Worm (Caenorhabditis elegans) whole organism, L2 larva: ENCODE measurements around the gene ZK1098.11.

Experiments
- C34F6.9 ChIP-seq: fragments of 150-350 bp; optimal IDR thresholded peaks from 2 replicates; lab custom pipeline; 2014; ENCODE audit warnings: missing biosample characterization, missing genetic modification characterization
- F13H6.1 ChIP-seq: sonication (generic microtip); optimal IDR thresholded peaks from 2 replicates; lab custom pipeline; 2016; ENCODE audit warnings: missing genetic modification characterization, missing compliant biosample characterization
- R02D3.7 ChIP-seq: fragments of 150-350 bp; optimal IDR thresholded peaks from 2 replicates; lab custom pipeline; 2014; ENCODE audit warnings: missing biosample characterization, missing genetic modification characterization
- Y55F3AM.14 ChIP-seq: fragments of 200-800 bp; sonication (Bioruptor generic); optimal IDR thresholded peaks from 2 replicates; lab custom pipeline; 2018; ENCODE audit warnings: mild to moderate bottlenecking, missing genetic modification characterization, missing compliant biosample characterization
- ZK546.5 ChIP-seq: sonication (generic microtip); optimal IDR thresholded peaks from 2 replicates; lab custom pipeline; 2017; ENCODE audit warnings: missing biosample characterization, missing genetic modification characterization
- alr-1 ChIP-seq: fragments of 150-350 bp; optimal IDR thresholded peaks from 2 replicates; lab custom pipeline; 2014; ENCODE audit warnings: missing biosample characterization, missing genetic modification characterization
- aly-2 ChIP-seq: fragments of 150-350 bp; optimal IDR thresholded peaks from 2 replicates; lab custom pipeline; 2014; ENCODE audit warnings: missing biosample characterization, missing genetic modification characterization
- ama-1 ChIP-seq: fragments of 150-350 bp; optimal IDR thresholded peaks from 2 replicates; lab custom pipeline; 2018; ENCODE audit warnings: inconsistent platforms
- blmp-1 ChIP-seq: sonication (generic microtip); optimal IDR thresholded peaks from 2 replicates; lab custom pipeline; 2017; ENCODE audit warnings: missing genetic modification characterization, mild to moderate bottlenecking, missing compliant biosample characterization, antibody characterized with exemption, moderate library complexity; ENCODE audit not compliant: insufficient read depth
- ceh-16 ChIP-seq: fragments of 150-350 bp; optimal IDR thresholded peaks from 2 replicates; lab custom pipeline; 2014; ENCODE audit warnings: missing biosample characterization, missing genetic modification characterization
- ceh-82 ChIP-seq: fragments of 150-350 bp; optimal IDR thresholded peaks from 2 replicates; lab custom pipeline; 2014; ENCODE audit warnings: missing biosample characterization, missing genetic modification characterization
- crh-2 ChIP-seq: sonication (generic microtip); optimal IDR thresholded peaks from 2 replicates; lab custom pipeline; 2017; ENCODE audit warnings: missing biosample characterization, missing genetic modification characterization
- egl-27 ChIP-seq: sonication (generic microtip); optimal IDR thresholded peaks from 3 replicates; lab custom pipeline; 2017; ENCODE audit warnings: missing biosample characterization, missing genetic modification reagents, missing genetic modification characterization
- elt-1 ChIP-seq: fragments of 150-350 bp; optimal IDR thresholded peaks from 2 replicates; lab custom pipeline; 2014; ENCODE audit warnings: missing biosample characterization, missing genetic modification characterization
- elt-3 ChIP-seq: sonication (generic microtip); optimal IDR thresholded peaks from 2 replicates; lab custom pipeline; 2017; ENCODE audit warnings: missing biosample characterization, missing genetic modification characterization
- fos-1 ChIP-seq: fragments of 150-350 bp; optimal IDR thresholded peaks from 2 replicates; lab custom pipeline; 2014; ENCODE audit warnings: missing biosample characterization, missing genetic modification characterization
- gmeb-1 ChIP-seq: fragments of 150-350 bp; optimal IDR thresholded peaks from 2 replicates; lab custom pipeline; 2014; ENCODE audit warnings: missing biosample characterization, missing genetic modification characterization
- lin-11 ChIP-seq: fragments of 150-350 bp; sonication (generic microtip); optimal IDR thresholded peaks from 2 replicates; lab custom pipeline; 2014; ENCODE audit warnings: missing biosample characterization, missing genetic modification characterization, inconsistent platforms, mixed read lengths
- lin-13 ChIP-seq: fragments of 150-350 bp; optimal IDR thresholded peaks from 2 replicates; lab custom pipeline; 2014; ENCODE audit warnings: missing biosample characterization, missing genetic modification reagents, missing genetic modification characterization
- lin-39 ChIP-seq: fragments of 150-350 bp; optimal IDR thresholded peaks from 2 replicates; lab custom pipeline; 2014; ENCODE audit warnings: missing biosample characterization, missing genetic modification reagents, missing genetic modification characterization
- lsy-2 ChIP-seq, 2 experiments: fragments of 150-350 bp in 1 of 2; sonication (generic microtip) in 1 of 2; optimal IDR thresholded peaks; 2 replicates each; lab custom pipeline; 2014 to 2017; ENCODE audit warnings: missing biosample characterization in 2 of 2, missing genetic modification characterization in 2 of 2
- mab-5 ChIP-seq: fragments of 150-350 bp; optimal IDR thresholded peaks from 2 replicates; lab custom pipeline; 2014; ENCODE audit warnings: missing biosample characterization, missing genetic modification characterization
- mbf-1 ChIP-seq: sonication (generic microtip); optimal IDR thresholded peaks from 2 replicates; lab custom pipeline; 2017; ENCODE audit warnings: missing biosample characterization, missing genetic modification characterization
- mdl-1 ChIP-seq, 2 experiments: fragments of 150-350 bp in 1 of 2; sonication (generic microtip) in 1 of 2; optimal IDR thresholded peaks; 2 replicates each; lab custom pipeline; 2017; ENCODE audit warnings: missing biosample characterization in 2 of 2, missing genetic modification characterization in 2 of 2
- nhr-10 ChIP-seq: sonication (generic microtip); optimal IDR thresholded peaks from 2 replicates; lab custom pipeline; 2017; ENCODE audit warnings: missing biosample characterization, missing genetic modification characterization
- nhr-11 ChIP-seq: fragments of 150-350 bp; optimal IDR thresholded peaks from 2 replicates; lab custom pipeline; 2014; ENCODE audit warnings: missing biosample characterization, missing genetic modification characterization
- nhr-12 ChIP-seq: fragments of 150-350 bp; optimal IDR thresholded peaks from 2 replicates; lab custom pipeline; 2014; ENCODE audit warnings: missing biosample characterization, missing genetic modification characterization
- nhr-21 ChIP-seq: fragments of 150-350 bp; optimal IDR thresholded peaks from 2 replicates; lab custom pipeline; 2014; ENCODE audit warnings: missing biosample characterization, missing genetic modification characterization
- nhr-23 ChIP-seq: fragments of 150-350 bp; optimal IDR thresholded peaks from 2 replicates; lab custom pipeline; 2014; ENCODE audit warnings: missing biosample characterization, missing genetic modification reagents, missing genetic modification characterization
- nhr-237 ChIP-seq: fragments of 150-350 bp; optimal IDR thresholded peaks from 2 replicates; lab custom pipeline; 2014; ENCODE audit warnings: missing biosample characterization, missing genetic modification characterization
- nhr-25 ChIP-seq: fragments of 150-350 bp; sonication (generic microtip); optimal IDR thresholded peaks from 3 replicates; lab custom pipeline; 2014; ENCODE audit warnings: missing biosample characterization, missing genetic modification characterization
- nhr-6 ChIP-seq: fragments of 150-350 bp; optimal IDR thresholded peaks from 2 replicates; lab custom pipeline; 2014; ENCODE audit warnings: missing biosample characterization, missing genetic modification characterization
- nhr-77 ChIP-seq: fragments of 150-350 bp; optimal IDR thresholded peaks from 2 replicates; lab custom pipeline; 2014; ENCODE audit warnings: missing biosample characterization, missing genetic modification characterization
- peb-1 ChIP-seq: fragments of 150-350 bp; optimal IDR thresholded peaks from 2 replicates; lab custom pipeline; 2014; ENCODE audit warnings: missing biosample characterization, missing genetic modification characterization
- sem-4 ChIP-seq: fragments of 150-350 bp; optimal IDR thresholded peaks from 2 replicates; lab custom pipeline; 2014; ENCODE audit warnings: missing biosample characterization, missing genetic modification reagents, missing genetic modification characterization
- skn-1 ChIP-seq: sonication (generic microtip); optimal IDR thresholded peaks from 2 replicates; lab custom pipeline; 2017; ENCODE audit warnings: missing biosample characterization, missing genetic modification characterization
- sma-9 ChIP-seq, 2 experiments: fragments of 150-350 bp in 1 of 2; sonication (generic microtip) in 1 of 2; optimal IDR thresholded peaks; 2 replicates each; lab custom pipeline; 2014 to 2016; ENCODE audit warnings: missing genetic modification characterization in 2 of 2, mild to moderate bottlenecking in 1 of 2, missing biosample characterization in 1 of 2, missing compliant biosample characterization in 1 of 2, missing genetic modification reagents in 1 of 2, moderate library complexity in 1 of 2
- snpc-4 ChIP-seq: fragments of 150-350 bp; optimal IDR thresholded peaks from 2 replicates; lab custom pipeline; 2014; ENCODE audit warnings: missing biosample characterization, missing genetic modification characterization
- unc-39 ChIP-seq: fragments of 150-350 bp; optimal IDR thresholded peaks from 2 replicates; lab custom pipeline; 2014; ENCODE audit warnings: missing biosample characterization, missing genetic modification characterization
- unc-55 ChIP-seq: fragments of 150-350 bp; sonication (generic microtip); optimal IDR thresholded peaks from 3 replicates; lab custom pipeline; 2014; ENCODE audit warnings: missing biosample characterization, missing genetic modification reagents, missing genetic modification characterization
- unc-62 ChIP-seq: fragments of 150-350 bp; optimal IDR thresholded peaks from 2 replicates; lab custom pipeline; 2014; ENCODE audit warnings: missing biosample characterization, missing genetic modification reagents, missing genetic modification characterization
- zag-1 ChIP-seq: fragments of 150-350 bp; optimal IDR thresholded peaks from 2 replicates; lab custom pipeline; 2014; ENCODE audit warnings: missing biosample characterization, missing genetic modification characterization
- ztf-1 ChIP-seq: fragments of 200-800 bp; sonication (Bioruptor generic); conservative IDR thresholded peaks from 2 replicates; pipeline ENCODE4 v1.3.6; 2022; ENCODE audit warnings: missing genetic modification characterization, missing compliant biosample characterization
- ztf-11 ChIP-seq: sonication (generic microtip); optimal IDR thresholded peaks from 2 replicates; lab custom pipeline; 2017; ENCODE audit warnings: missing biosample characterization, missing genetic modification characterization
- ztf-4 ChIP-seq: fragments of 150-350 bp; optimal IDR thresholded peaks from 2 replicates; lab custom pipeline; 2014; ENCODE audit warnings: missing biosample characterization, missing genetic modification characterization

Gene ZK1098.11

DNA sequence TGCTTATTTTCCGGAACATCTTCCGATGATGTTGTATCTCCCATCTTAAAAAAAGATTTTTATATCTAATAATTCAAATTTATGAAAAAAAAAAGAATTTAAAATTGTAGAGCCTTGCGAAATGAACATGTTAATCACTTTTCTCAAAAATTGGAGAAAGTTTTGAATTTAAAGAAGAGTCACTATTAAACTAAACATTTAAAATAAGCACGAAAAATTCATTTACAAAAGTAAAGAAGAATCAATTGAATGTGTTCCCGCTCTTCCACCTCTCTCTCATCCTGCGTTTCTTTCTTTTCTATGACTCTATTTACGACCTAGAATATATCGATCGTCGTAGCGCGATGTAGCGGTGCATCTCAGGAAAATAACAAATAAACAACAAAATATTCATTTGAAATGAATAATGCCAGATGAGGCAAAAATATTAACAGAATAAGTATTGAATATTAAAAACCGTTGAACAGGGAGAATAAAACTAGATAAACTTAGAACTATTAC lies 17.7 kb upstream of the ZK1098.11 start, which contains the start of gene ZK1098.3:
Gene ZK1098.3, minus strand, starts transcription at position 51 of the 501 bp plus-strand sequence.
- TF ChIP-seq lin-39 (tag; lab: Kevin White, UChicago) (no peak), C34F6.9 (tag; lab: Kevin White, UChicago) (peak; percentile 65), Y55F3AM.14 (GFP tag; lab: Kevin White, UChicago) (no peak), nhr-10 (tag; lab: Kevin White, UChicago) (no peak), mab-5 (tag; lab: Kevin White, UChicago) (no peak), gmeb-1 (tag; lab: Kevin White, UChicago) (no peak), lsy-2 (tag; optimal IDR thresholded peaks at IDR 0.05; lab: Kevin White, UChicago) (peak in 1 of 2 experiments; percentile 60), elt-3 (tag; lab: Kevin White, UChicago) (no peak), elt-1 (tag; lab: Kevin White, UChicago) (no peak), egl-27 (tag; lab: Kevin White, UChicago) (no peak), fos-1 (tag; lab: Kevin White, UChicago) (no peak), nhr-12 (tag; lab: Kevin White, UChicago) (no peak), unc-62 (GFP tag; lab: Kevin White, UChicago) (no peak), unc-39 (tag; lab: Kevin White, UChicago) (no peak), unc-55 (GFP tag; lab: Kevin White, UChicago) (peak; percentile 51), peb-1 (tag; lab: Kevin White, UChicago) (no peak), nhr-11 (tag; lab: Kevin White, UChicago) (no peak), ztf-1 (no peak), aly-2 (tag; lab: Kevin White, UChicago) (no peak), nhr-77 (tag; lab: Kevin White, UChicago) (no peak), sem-4 (no peak), lin-13 (GFP tag; lab: Kevin White, UChicago) (peak; percentile 16), mbf-1 (no peak)

DNA sequence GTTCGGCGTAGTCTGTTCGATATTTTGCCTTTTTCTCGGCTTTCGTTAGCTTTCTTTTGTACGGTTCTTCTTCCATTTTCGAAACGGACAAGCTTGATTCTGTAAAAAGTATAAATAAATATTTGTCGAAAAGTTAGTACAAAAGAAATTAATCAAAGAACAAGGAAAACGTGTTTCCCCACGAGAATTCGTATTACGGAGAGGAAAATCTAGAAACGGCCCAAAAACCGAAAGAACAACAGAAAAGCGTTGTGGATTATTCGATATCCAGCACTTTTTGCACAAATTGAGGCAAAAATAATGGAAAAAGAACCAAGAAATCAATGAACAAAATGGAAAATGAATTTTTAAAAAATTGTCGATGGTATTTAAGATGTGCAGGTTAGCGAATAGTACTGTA lies 14.1 kb upstream of the ZK1098.11 start, which contains the start of gene mut-7:
Gene mut-7, minus strand, starts transcription at position 101 of the 400 bp plus-strand sequence.
- TF ChIP-seq nhr-23 (tag; lab: Kevin White, UChicago) (no peak), ceh-16 (tag; lab: Kevin White, UChicago) (no peak), nhr-237 (tag; lab: Kevin White, UChicago) (no peak), C34F6.9 (tag; lab: Kevin White, UChicago) (no peak), mdl-1 (tag; optimal IDR thresholded peaks at IDR 0.05; lab: Kevin White, UChicago) (no peak), F13H6.1 (tag; lab: Kevin White, UChicago) (no peak), lsy-2 (tag; optimal IDR thresholded peaks at IDR 0.05; lab: Kevin White, UChicago) (no peak), lin-13 (GFP tag; lab: Kevin White, UChicago) (no peak), nhr-12 (tag; lab: Kevin White, UChicago) (no peak), nhr-6 (tag; lab: Kevin White, UChicago) (no peak), nhr-77 (tag; lab: Kevin White, UChicago) (no peak), ztf-4 (tag; lab: Kevin White, UChicago) (no peak)

DNA sequence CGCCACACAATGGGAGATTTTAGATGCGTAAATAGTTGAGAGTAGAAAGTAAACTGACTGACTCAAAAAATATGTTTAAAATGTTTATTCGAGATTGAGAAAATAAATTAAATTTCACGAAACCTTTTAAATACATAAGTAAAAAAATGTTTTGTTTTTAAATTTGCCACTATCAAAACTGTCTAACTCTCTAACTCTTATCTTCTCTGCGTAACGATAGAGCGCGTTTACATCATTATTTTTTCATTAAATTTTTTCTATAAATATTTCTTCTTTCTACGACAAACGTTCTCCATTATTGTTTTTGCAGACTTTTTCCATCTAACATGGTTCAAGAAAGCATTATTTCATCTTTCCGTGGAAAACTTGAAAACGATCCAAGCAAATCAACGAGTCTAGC lies 13.6 kb upstream of the ZK1098.11 start, which contains the start of gene eif-2Balpha:
Gene eif-2Balpha, plus strand, starts transcription at position 304 of the 400 bp plus-strand sequence.
- TF ChIP-seq ztf-1: no peak
- TF ChIP-seq ZK546.5: no peak
- TF ChIP-seq peb-1 (tag; lab: Kevin White, UChicago): no peak
- TF ChIP-seq skn-1 (tag; lab: Kevin White, UChicago): no peak
- TF ChIP-seq mdl-1 (tag; optimal IDR thresholded peaks at IDR 0.05; lab: Kevin White, UChicago): no peak
- no peak for TF ChIP-seq ceh-82 (tag; lab: Kevin White, UChicago)
- no peak for TF ChIP-seq elt-3 (tag; lab: Kevin White, UChicago)
- TF ChIP-seq sem-4: no peak
- no peak for TF ChIP-seq nhr-21 (tag; lab: Kevin White, UChicago)
- TF ChIP-seq nhr-23 (tag; lab: Kevin White, UChicago): no peak
- no peak for TF ChIP-seq snpc-4 (tag; lab: Kevin White, UChicago)
- no peak for TF ChIP-seq R02D3.7 (tag; lab: Kevin White, UChicago)
- no peak for TF ChIP-seq lin-39 (tag; lab: Kevin White, UChicago)
- TF ChIP-seq zag-1 (tag; lab: Kevin White, UChicago): no peak
- no peak for TF ChIP-seq nhr-77 (tag; lab: Kevin White, UChicago)
- no peak for TF ChIP-seq fos-1 (tag; lab: Kevin White, UChicago)
- TF ChIP-seq sma-9 (GFP tag; optimal IDR thresholded peaks at IDR 0.05; lab: Kevin White, UChicago): no peak
- TF ChIP-seq sma-9 (tag; optimal IDR thresholded peaks at IDR 0.05; lab: Kevin White, UChicago): no peak
- TF ChIP-seq lin-11 (tag; lab: Kevin White, UChicago): no peak
- no peak for TF ChIP-seq aly-2 (tag; lab: Kevin White, UChicago)
- no peak for TF ChIP-seq unc-39 (tag; lab: Kevin White, UChicago)
- TF ChIP-seq crh-2: peak; percentile 16
- TF ChIP-seq nhr-12 (tag; lab: Kevin White, UChicago): no peak
- TF ChIP-seq mab-5 (tag; lab: Kevin White, UChicago): no peak
- no peak for TF ChIP-seq ztf-11
- no peak for TF ChIP-seq mbf-1
- TF ChIP-seq C34F6.9 (tag; lab: Kevin White, UChicago): peak; percentile 83
- TF ChIP-seq unc-62 (GFP tag; lab: Kevin White, UChicago): no peak
- no peak for TF ChIP-seq alr-1
- peak; percentile 51 for TF ChIP-seq gmeb-1 (tag; lab: Kevin White, UChicago)
- TF ChIP-seq lin-13 (GFP tag; lab: Kevin White, UChicago): no peak
- TF ChIP-seq ama-1 (lab: Kevin White, UChicago): no peak
- TF ChIP-seq lsy-2 (tag; optimal IDR thresholded peaks at IDR 0.05; lab: Kevin White, UChicago): peak; percentile 32 to 83
- TF ChIP-seq Y55F3AM.14 (GFP tag; lab: Kevin White, UChicago): no peak
- TF ChIP-seq ztf-4 (tag; lab: Kevin White, UChicago): no peak
- TF ChIP-seq nhr-25 (tag; lab: Kevin White, UChicago): no peak
- TF ChIP-seq blmp-1 (tag; lab: Kevin White, UChicago): no peak
- no peak for TF ChIP-seq nhr-11 (tag; lab: Kevin White, UChicago)
